Fruit fly (Drosophila melanogaster) Kc167 (cell line): ENCODE results near the gene CG31016.

ENCODE experiments used
- Myc ChIP-seq: fragments of >200 bp; optimal IDR thresholded peaks from 2 replicates; lab custom pipeline; 2017; ENCODE audit warnings: missing external identifiers
- h ChIP-seq: fragments of >200 bp; optimal IDR thresholded peaks from 3 replicates; lab custom pipeline; 2018; ENCODE audit warnings: missing external identifiers
- psq ChIP-seq: fragments of >200 bp; optimal IDR thresholded peaks from 2 replicates; lab custom pipeline; 2017; ENCODE audit warnings: missing external identifiers
- ttk ChIP-seq: sonication (Bioruptor generic); optimal IDR thresholded peaks from 2 replicates; lab custom pipeline; 2017; ENCODE audit warnings: missing external identifiers

dm6 chr3R:30579129-30579528, 26.9 kb upstream of the CG31016 start, which contains the start of gene CG9702:
- no peak for TF ChIP-seq Myc (lab: Kevin White, UChicago)
- no peak for TF ChIP-seq ttk (lab: Kevin White, UChicago)
- TF ChIP-seq h (lab: Kevin White, UChicago): no peak
- no peak for TF ChIP-seq psq (lab: Kevin White, UChicago)
